Worm (Caenorhabditis elegans): ENCODE measurements around the gene lgc-13.

DNA sequence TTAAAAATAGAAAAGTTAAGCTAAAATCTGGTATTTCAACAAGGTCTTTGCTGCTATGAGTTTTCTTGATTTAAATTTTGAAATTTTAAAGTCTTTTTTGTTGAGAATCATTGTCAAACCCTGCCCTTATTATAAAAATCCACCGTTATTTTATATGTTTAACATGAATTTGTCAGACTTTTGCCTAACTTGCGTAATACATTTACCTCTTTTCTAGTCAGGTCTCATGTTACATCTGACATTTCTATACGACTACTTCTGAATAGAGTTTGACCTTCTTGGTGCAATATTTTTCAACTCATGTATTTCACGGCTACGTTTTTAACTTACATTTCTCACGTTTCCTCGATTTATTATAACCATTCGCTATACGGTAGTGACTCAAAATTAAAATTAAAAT is 5.1 kb downstream of the lgc-13 start, which contains the start of gene lgc-15:
- no peak for TF ChIP-seq dao-5 (tag; optimal IDR thresholded peaks at IDR 0.05)
- TF ChIP-seq him-1 (tag; optimal IDR thresholded peaks at IDR 0.05), result no peak
- TF ChIP-seq W03F9.2 (tag; optimal IDR thresholded peaks at IDR 0.05), result no peak

All from whole organism, L4/young adult.